Worm (Caenorhabditis elegans): Measurements from ENCODE around the gene srx-20.

DNA sequence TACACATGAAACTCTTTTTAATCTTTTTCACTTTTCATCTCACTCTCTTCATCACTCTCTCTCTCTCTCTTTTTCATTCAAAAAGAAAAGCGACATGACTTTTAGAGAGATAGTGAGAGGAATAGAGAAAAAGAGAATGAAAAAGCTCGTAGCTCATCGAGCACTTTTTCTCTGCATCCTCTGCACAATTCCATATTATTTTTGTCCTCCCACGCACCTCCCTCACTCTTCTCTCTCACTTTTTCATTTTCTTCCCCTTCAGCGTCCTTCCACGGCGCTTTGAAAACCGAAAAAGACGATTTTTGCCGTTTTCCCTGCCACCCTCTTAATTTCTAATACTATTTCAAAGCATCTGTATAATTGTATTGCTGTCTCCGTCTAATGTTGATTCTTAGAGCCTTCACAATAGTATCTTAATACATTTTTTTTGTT lies 28.8 kb upstream of the srx-20 start:
- TF ChIP-seq lsy-2 (tag; optimal IDR thresholded peaks at IDR 0.05) (no peak), mep-1 (tag; optimal IDR thresholded peaks at IDR 0.05) (peak; percentile 24), ztf-11 (tag; optimal IDR thresholded peaks at IDR 0.05) (no peak), snpc-4 (tag; optimal IDR thresholded peaks at IDR 0.05) (no peak)

Measured in whole organism, mixed stage, embryonic.